Fruit fly (Drosophila melanogaster) whole organism, embryonic: ENCODE results near the gene Eig71Ei.

Experiments used
- Ada2b ChIP-seq: fragments of 200-800 bp; sonication (Bioruptor generic); IDR thresholded peaks from 2 replicates; pipeline ENCODE4 v1.3.6; 2022; ENCODE audit warnings: missing biosample characterization, missing genetic modification characterization
- B-H2 ChIP-seq: fragments of 200-800 bp; sonication (Bioruptor generic); optimal IDR thresholded peaks from 2 replicates; lab custom pipeline; 2018; ENCODE audit warnings: missing biosample characterization, mild to moderate bottlenecking, missing genetic modification characterization
- CG10543 ChIP-seq: fragments of 200-800 bp; sonication (Bioruptor generic); optimal IDR thresholded peaks from 3 replicates; lab custom pipeline; 2017; ENCODE audit warnings: missing biosample characterization, mild to moderate bottlenecking, missing genetic modification characterization, moderate library complexity
- CG10959 ChIP-seq: fragments of 200-800 bp; sonication (Bioruptor generic); IDR thresholded peaks from 2 replicates; pipeline ENCODE4 v1.3.6; 2022; ENCODE audit warnings: missing biosample characterization, missing genetic modification characterization
- CG10979 ChIP-seq: fragments of 200-800 bp; sonication (Bioruptor generic); optimal IDR thresholded peaks from 2 replicates; lab custom pipeline; 2018; ENCODE audit warnings: missing biosample characterization, mild to moderate bottlenecking, missing genetic modification characterization, moderate library complexity
- CG11723 ChIP-seq: fragments of 200-800 bp; sonication (Bioruptor generic); optimal IDR thresholded peaks from 2 replicates; lab custom pipeline; 2017; ENCODE audit warnings: missing biosample characterization, mild to moderate bottlenecking, missing genetic modification characterization
- CG12219 ChIP-seq: fragments of 200-800 bp; sonication (Bioruptor generic); optimal IDR thresholded peaks from 3 replicates; lab custom pipeline; 2018; ENCODE audit warnings: missing biosample characterization, mild to moderate bottlenecking, missing genetic modification characterization
- CG12744 ChIP-seq: fragments of 200-800 bp; sonication (Bioruptor generic); optimal IDR thresholded peaks from 2 replicates; lab custom pipeline; 2016; ENCODE audit warnings: missing biosample characterization, missing genetic modification characterization
- CG13296 ChIP-seq: fragments of 200-800 bp; sonication (Bioruptor generic); optimal IDR thresholded peaks from 3 replicates; lab custom pipeline; 2018; ENCODE audit warnings: missing biosample characterization, mild to moderate bottlenecking, missing genetic modification characterization
- CG15269 ChIP-seq: fragments of 200-800 bp; sonication (Bioruptor generic); optimal IDR thresholded peaks from 2 replicates; lab custom pipeline; 2018; ENCODE audit warnings: missing biosample characterization, mild to moderate bottlenecking, missing genetic modification characterization, moderate library complexity
- CG1602 ChIP-seq: fragments of 200-800 bp; sonication (Bioruptor generic); optimal IDR thresholded peaks from 3 replicates; lab custom pipeline; 2016; ENCODE audit warnings: missing biosample characterization, missing genetic modification characterization
- CG1603 ChIP-seq: fragments of 200-800 bp; sonication (Bioruptor generic); optimal IDR thresholded peaks from 2 replicates; lab custom pipeline; 2019; ENCODE audit warnings: missing biosample characterization, mild to moderate bottlenecking, missing genetic modification characterization, moderate library complexity
- CG16815 ChIP-seq: fragments of 200-800 bp; sonication (Bioruptor generic); optimal IDR thresholded peaks from 3 replicates; lab custom pipeline; 2017; ENCODE audit warnings: missing biosample characterization, mild to moderate bottlenecking, missing genetic modification characterization
- CG1792 ChIP-seq: fragments of 200-800 bp; sonication (Bioruptor generic); optimal IDR thresholded peaks from 2 replicates; lab custom pipeline; 2016; ENCODE audit warnings: missing biosample characterization, missing genetic modification characterization
- CG18262 ChIP-seq: fragments of 200-800 bp; optimal IDR thresholded peaks from 3 replicates; lab custom pipeline; 2019; ENCODE audit warnings: missing biosample characterization, mild to moderate bottlenecking, missing genetic modification characterization, moderate library complexity
- CG33557 ChIP-seq: fragments of 200-800 bp; sonication (Bioruptor generic); optimal IDR thresholded peaks from 2 replicates; lab custom pipeline; 2019; ENCODE audit warnings: missing biosample characterization, mild to moderate bottlenecking, missing genetic modification characterization, moderate library complexity
- CG6272 ChIP-seq: fragments of 200-800 bp; sonication (Bioruptor generic); IDR thresholded peaks from 2 replicates; pipeline ENCODE4 v1.3.6; 2022; ENCODE audit warnings: missing biosample characterization, missing genetic modification characterization
- CG6791 ChIP-seq: fragments of 200-800 bp; sonication (Bioruptor generic); IDR thresholded peaks from 3 replicates; pipeline ENCODE4 v1.3.6; 2022; ENCODE audit warnings: missing biosample characterization, missing genetic modification characterization; ENCODE audit not compliant: partially characterized antibody
- CG7271 ChIP-seq: fragments of 200-800 bp; sonication (Bioruptor generic); optimal IDR thresholded peaks from 2 replicates; lab custom pipeline; 2018; ENCODE audit warnings: missing biosample characterization, mild to moderate bottlenecking, missing genetic modification characterization, moderate library complexity
- CG7745 ChIP-seq: fragments of 200-800 bp; sonication (Bioruptor generic); optimal IDR thresholded peaks from 2 replicates; lab custom pipeline; 2018; ENCODE audit warnings: missing biosample characterization, mild to moderate bottlenecking, missing genetic modification characterization, moderate library complexity
- CG9609 ChIP-seq: fragments of 200-800 bp; sonication (Bioruptor generic); optimal IDR thresholded peaks from 3 replicates; lab custom pipeline; 2016; ENCODE audit warnings: missing biosample characterization, missing genetic modification characterization
- CG9817 ChIP-seq: fragments of 200-800 bp; sonication (Bioruptor generic); optimal IDR thresholded peaks from 2 replicates; lab custom pipeline; 2018; ENCODE audit warnings: missing biosample characterization, mild to moderate bottlenecking, missing genetic modification characterization, moderate library complexity
- Dad ChIP-seq: fragments of 200-800 bp; sonication (Bioruptor generic); optimal IDR thresholded peaks from 3 replicates; lab custom pipeline; 2016; ENCODE audit warnings: missing biosample characterization, missing genetic modification characterization
- Dip3 ChIP-seq: fragments of 200-800 bp; sonication (Bioruptor generic); optimal IDR thresholded peaks from 3 replicates; lab custom pipeline; 2016; ENCODE audit warnings: missing biosample characterization, missing genetic modification characterization
- Ets65A ChIP-seq: fragments of 200-800 bp; sonication (Bioruptor generic); peaks from one replicate; lab custom pipeline; 2016; ENCODE audit warnings: missing biosample characterization, missing genetic modification characterization
- Gsc ChIP-seq: fragments of 200-800 bp; sonication (Bioruptor generic); IDR thresholded peaks from 2 replicates; pipeline ENCODE4 v1.3.6; 2022; ENCODE audit warnings: missing biosample characterization, missing genetic modification characterization
- Hmr ChIP-seq: fragments of 200-800 bp; sonication (Bioruptor generic); optimal IDR thresholded peaks from 3 replicates; lab custom pipeline; 2017; ENCODE audit warnings: mild to moderate bottlenecking, missing biosample characterization, missing genetic modification reagents, missing genetic modification characterization
- Hr39 ChIP-seq: fragments of >200 bp; optimal IDR thresholded peaks from 2 replicates; lab custom pipeline; 2017
- Pdp1 ChIP-seq, 2 experiments: fragments of 200-800 bp; sonication (Bioruptor generic); optimal IDR thresholded peaks; 3 replicates each; lab custom pipeline; 2016; ENCODE audit warnings: missing biosample characterization in 2 of 2, missing genetic modification characterization in 2 of 2, mild to moderate bottlenecking in 1 of 2, moderate library complexity in 1 of 2
- Spps ChIP-seq: fragments of 200-800 bp; sonication (Bioruptor generic); optimal IDR thresholded peaks from 2 replicates; lab custom pipeline; 2018; ENCODE audit warnings: missing biosample characterization, mild to moderate bottlenecking, missing genetic modification characterization
- Ssrp ChIP-seq: fragments of 200-800 bp; sonication (Bioruptor generic); optimal IDR thresholded peaks from 2 replicates; lab custom pipeline; 2018; ENCODE audit warnings: missing biosample characterization, mild to moderate bottlenecking, missing genetic modification characterization, moderate library complexity
- al ChIP-seq: fragments of 200-800 bp; sonication (Bioruptor generic); IDR thresholded peaks from 2 replicates; pipeline ENCODE4 v1.3.6; 2022; ENCODE audit warnings: missing biosample characterization, missing genetic modification characterization
- ash1 ChIP-seq: fragments of 200-800 bp; sonication (Bioruptor generic); optimal IDR thresholded peaks from 2 replicates; lab custom pipeline; 2018; ENCODE audit warnings: missing biosample characterization, mild to moderate bottlenecking, missing genetic modification characterization
- bsh ChIP-seq, 2 experiments: fragments of 200-800 bp; sonication (Bioruptor generic); optimal IDR thresholded peaks; 2 replicates each; lab custom pipeline; 2017 to 2018; ENCODE audit warnings: mild to moderate bottlenecking in 2 of 2, missing biosample characterization in 2 of 2, missing genetic modification characterization in 2 of 2, moderate library complexity in 1 of 2
- cad ChIP-seq: fragments of >200 bp; optimal IDR thresholded peaks from 2 replicates; lab custom pipeline; 2017; ENCODE audit warnings: missing biosample characterization, missing genetic modification characterization
- cato ChIP-seq: fragments of 200-800 bp; sonication (Bioruptor generic); optimal IDR thresholded peaks from 2 replicates; lab custom pipeline; 2016; ENCODE audit warnings: missing biosample characterization, missing genetic modification characterization, borderline replicate concordance
- chn ChIP-seq: fragments of 200-800 bp; sonication (Bioruptor generic); optimal IDR thresholded peaks from 2 replicates; lab custom pipeline; 2016; ENCODE audit warnings: missing biosample characterization, missing genetic modification characterization
- exex ChIP-seq: fragments of 200-800 bp; sonication (Bioruptor generic); optimal IDR thresholded peaks from 4 replicates; lab custom pipeline; 2018; ENCODE audit warnings: missing biosample characterization, mild to moderate bottlenecking, missing genetic modification characterization, moderate library complexity
- gcm ChIP-seq: fragments of 200-800 bp; sonication (Bioruptor generic); optimal IDR thresholded peaks from 2 replicates; lab custom pipeline; 2019; ENCODE audit warnings: missing biosample characterization, mild to moderate bottlenecking, missing genetic modification characterization, moderate library complexity
- hkb ChIP-seq, 2 experiments: fragments of 200-800 bp in 1 of 2; fragments of >200 bp in 1 of 2; sonication (Bioruptor generic) in 1 of 2; IDR thresholded peaks in 1 of 2; optimal IDR thresholded peaks in 1 of 2; 2 replicates each; pipeline versions ENCODE4 v1.3.6 to Lab custom; 2017 to 2022; ENCODE audit warnings: missing biosample characterization in 1 of 2, missing genetic modification characterization in 1 of 2
- nau ChIP-seq: fragments of 200-800 bp; sonication (Bioruptor generic); optimal IDR thresholded peaks from 3 replicates; lab custom pipeline; 2017; ENCODE audit warnings: missing biosample characterization, mild to moderate bottlenecking, missing genetic modification characterization, missing genetic modification reagents
- pfk ChIP-seq: fragments of 200-800 bp; sonication (Bioruptor generic); optimal IDR thresholded peaks from 2 replicates; lab custom pipeline; 2018; ENCODE audit warnings: missing biosample characterization, mild to moderate bottlenecking, missing genetic modification characterization, moderate library complexity
- rib ChIP-seq: fragments of 200-800 bp; sonication (Bioruptor generic); IDR thresholded peaks from 2 replicates; pipeline ENCODE4 v1.3.6; 2022; ENCODE audit warnings: missing biosample characterization, missing genetic modification characterization
- schlank ChIP-seq: fragments of 200-800 bp; sonication (Bioruptor generic); optimal IDR thresholded peaks from 2 replicates; lab custom pipeline; 2018; ENCODE audit warnings: missing biosample characterization, mild to moderate bottlenecking, missing genetic modification characterization
- sens ChIP-seq: fragments of 200-800 bp; sonication (Bioruptor generic); peaks from one replicate; lab custom pipeline; 2016; ENCODE audit warnings: missing biosample characterization, missing genetic modification characterization
- sisA ChIP-seq: fragments of 200-800 bp; sonication (Bioruptor generic); IDR thresholded peaks from 2 replicates; pipeline ENCODE4 v1.3.6; 2022; ENCODE audit warnings: missing biosample characterization, missing genetic modification characterization
- twi ChIP-seq: fragments of 200-800 bp; optimal IDR thresholded peaks from 2 replicates; lab custom pipeline; 2019; ENCODE audit warnings: missing biosample characterization, mild to moderate bottlenecking, missing genetic modification characterization, moderate library complexity
- unpg ChIP-seq: fragments of 200-800 bp; sonication (Bioruptor generic); optimal IDR thresholded peaks from 3 replicates; lab custom pipeline; 2018; ENCODE audit warnings: missing biosample characterization, mild to moderate bottlenecking, missing genetic modification characterization, moderate library complexity
- vnd ChIP-seq: fragments of 200-800 bp; sonication (Bioruptor generic); IDR thresholded peaks from 3 replicates; pipeline ENCODE4 v1.3.6; 2022; ENCODE audit warnings: missing biosample characterization, missing genetic modification characterization; ENCODE audit not compliant: partially characterized antibody

Gene Eig71Ei

dm6 chr3L:15672800-15673199 lies 13.3 kb downstream of the Eig71Ei start (continued):
- TF ChIP-seq CG10543 (GFP tag; lab: Kevin White, UChicago) (no peak), sisA (GFP tag; lab: Robert Waterston, UW) (no peak), CG1602 (GFP tag; lab: Kevin White, UChicago) (peak; percentile 15), CG10979 (tag; lab: Kevin White, UChicago) (peak; percentile 69), twi (tag; lab: Kevin White, UChicago) (peak; percentile 26), Dad (GFP tag; lab: Kevin White, UChicago) (no peak), sens (GFP tag; lab: Kevin White, UChicago) (peak; percentile 87), Ets65A (GFP tag; lab: Kevin White, UChicago) (peak; percentile 92), CG10959 (peak; percentile 46; the same call in 1 of the 2 replicates), rib (no peak), Ssrp (tag; lab: Kevin White, UChicago) (peak; percentile 48), CG7745 (tag; lab: Kevin White, UChicago) (peak; percentile 3), CG9817 (tag; lab: Kevin White, UChicago) (no peak), CG12219 (no peak), CG33557 (GFP tag; lab: Kevin White, UChicago) (peak; percentile 54), Pdp1 (GFP tag; optimal IDR thresholded peaks at IDR 0.05; lab: Kevin White, UChicago) (peak in 1 of 2 experiments; percentile 19), CG1603 (tag; lab: Kevin White, UChicago) (peak; percentile 29), Spps (tag; lab: Kevin White, UChicago) (peak; percentile 31), gcm (GFP tag; lab: Kevin White, UChicago) (peak; percentile 38), CG7271 (no peak)

dm6 chr3L:15675111-15675510 lies 15.6 kb downstream of the Eig71Ei start:
- TF ChIP-seq CG16815 (GFP tag; lab: Kevin White, UChicago) (peak; percentile 82), Hmr (no peak), CG12744 (GFP tag; lab: Kevin White, UChicago) (peak; percentile 3), vnd (GFP tag; lab: Robert Waterston, UW) (no peak), Ada2b (GFP tag; lab: Robert Waterston, UW) (no peak), nau (GFP tag; lab: Kevin White, UChicago) (peak; percentile 67), bsh (GFP tag; optimal IDR thresholded peaks at IDR 0.05; lab: Kevin White, UChicago) (peak in 1 of 2 experiments; percentile 91), hkb (optimal IDR thresholded peaks at IDR 0.05; lab: Kevin White, UChicago) (no peak), hkb (GFP tag; IDR thresholded peaks at IDR 0.05; lab: Robert Waterston, UW) (peak; percentile 51), pfk (GFP tag; lab: Kevin White, UChicago) (no peak), CG6791 (GFP tag; lab: Robert Waterston, UW) (no peak), exex (no peak), al (GFP tag; lab: Robert Waterston, UW) (no peak), cato (peak; percentile 27), twi (tag; lab: Kevin White, UChicago) (peak; percentile 91), CG11723 (GFP tag; lab: Kevin White, UChicago) (peak; percentile 44), ash1 (GFP tag; lab: Kevin White, UChicago) (no peak), CG1792 (GFP tag; lab: Kevin White, UChicago) (peak; percentile 9), chn (GFP tag; lab: Kevin White, UChicago) (peak; percentile 78), CG6272 (GFP tag; lab: Robert Waterston, UW) (no peak), CG1603 (tag; lab: Kevin White, UChicago) (peak; percentile 92), unpg (peak; percentile 80), CG9609 (GFP tag; lab: Kevin White, UChicago) (peak; percentile 50), CG18262 (tag; lab: Kevin White, UChicago) (peak; percentile 91), cad (no peak), schlank (tag; lab: Kevin White, UChicago) (no peak), CG13296 (GFP tag; lab: Kevin White, UChicago) (no peak), CG15269 (tag; lab: Kevin White, UChicago) (peak; percentile 5), Dip3 (GFP tag; lab: Kevin White, UChicago) (no peak), Gsc (GFP tag; lab: Robert Waterston, UW) (peak; percentile 50; the same call in 1 of the 2 replicates), B-H2 (no peak), Hr39 (lab: Kevin White, UChicago) (no peak)
